Worm (Caenorhabditis elegans) whole organism, L3 larva: ENCODE measurements around the gene cul-5.

Source experiments
- ZK546.5 ChIP-seq: sonication (generic microtip); optimal IDR thresholded peaks from 2 replicates; lab custom pipeline; 2017; ENCODE audit warnings: missing biosample characterization, missing genetic modification characterization
- ceh-82 ChIP-seq: fragments of 150-350 bp; optimal IDR thresholded peaks from 2 replicates; lab custom pipeline; 2014; ENCODE audit warnings: missing biosample characterization, missing genetic modification characterization
- daf-12 ChIP-seq: fragments of 150-350 bp; optimal IDR thresholded peaks from 2 replicates; lab custom pipeline; 2014; ENCODE audit warnings: missing biosample characterization, missing genetic modification reagents, missing genetic modification characterization
- egl-27 ChIP-seq: sonication (generic microtip); optimal IDR thresholded peaks from 4 replicates; lab custom pipeline; 2017; ENCODE audit warnings: missing biosample characterization, missing genetic modification reagents, missing genetic modification characterization
- fos-1 ChIP-seq: fragments of 150-350 bp; optimal IDR thresholded peaks from 2 replicates; lab custom pipeline; 2014; ENCODE audit warnings: missing biosample characterization, missing genetic modification characterization
- nhr-43 ChIP-seq: sonication (generic microtip); optimal IDR thresholded peaks from 2 replicates; lab custom pipeline; 2016; ENCODE audit warnings: mild to moderate bottlenecking, missing genetic modification characterization, missing compliant biosample characterization; ENCODE audit not compliant: poor library complexity, severe bottlenecking
- nhr-67 ChIP-seq: fragments of 150-350 bp; optimal IDR thresholded peaks from 2 replicates; lab custom pipeline; 2014; ENCODE audit warnings: missing biosample characterization, missing genetic modification characterization
- nhr-76 ChIP-seq: fragments of 150-350 bp; sonication (generic microtip); optimal IDR thresholded peaks from 5 replicates; lab custom pipeline; 2014; ENCODE audit warnings: missing biosample characterization, missing genetic modification characterization
- pha-4 ChIP-seq: fragments of 150-350 bp; optimal IDR thresholded peaks from 2 replicates; lab custom pipeline; 2014; ENCODE audit warnings: missing biosample characterization, missing genetic modification reagents, missing genetic modification characterization
- tbx-2 ChIP-seq: sonication (generic microtip); optimal IDR thresholded peaks from 2 replicates; lab custom pipeline; 2016; ENCODE audit warnings: mild to moderate bottlenecking, missing genetic modification characterization, missing compliant biosample characterization
- unc-62 ChIP-seq: fragments of 150-350 bp; sonication (generic microtip); optimal IDR thresholded peaks from 4 replicates; lab custom pipeline; 2014; ENCODE audit warnings: missing biosample characterization, missing genetic modification reagents, missing genetic modification characterization
- ztf-4 ChIP-seq: fragments of 150-350 bp; optimal IDR thresholded peaks from 2 replicates; lab custom pipeline; 2014; ENCODE audit warnings: missing biosample characterization, missing genetic modification characterization

- TF ChIP-seq ceh-82 (tag; lab: Kevin White, UChicago): no peak
- TF ChIP-seq daf-12 (tag; lab: Kevin White, UChicago): no peak
- TF ChIP-seq nhr-76 (tag; lab: Kevin White, UChicago): no peak
- TF ChIP-seq nhr-67: no peak
- no peak for TF ChIP-seq fos-1 (tag; lab: Kevin White, UChicago)
- no peak for TF ChIP-seq pha-4 (tag; lab: Kevin White, UChicago)
- TF ChIP-seq ZK546.5 (tag; lab: Kevin White, UChicago): no peak
- TF ChIP-seq unc-62: no peak
- TF ChIP-seq tbx-2: no peak
- no peak for TF ChIP-seq ztf-4
- TF ChIP-seq nhr-43 (tag; lab: Kevin White, UChicago): no peak
- TF ChIP-seq egl-27 (tag; lab: Kevin White, UChicago): no peak
Measured at ce11 chrV:10220605-10221004, 41.3 kb downstream of the cul-5 start, which contains the start of gene C12D8.13.
